Fruit fly (Drosophila melanogaster) whole organism, prepupa: Measurements from ENCODE around the gene bdl.

Experiments used
- Blimp-1 ChIP-seq: fragments of 200-800 bp; sonication (Bioruptor generic); optimal IDR thresholded peaks from 3 replicates; lab custom pipeline; 2017; ENCODE audit warnings: missing biosample characterization, missing genetic modification characterization, mild to moderate bottlenecking, moderate library complexity, missing genetic modification reagents
- CG10631 ChIP-seq: fragments of 200-800 bp; sonication (Bioruptor generic); optimal IDR thresholded peaks from 2 replicates; lab custom pipeline; 2016; ENCODE audit warnings: missing biosample characterization, missing genetic modification characterization
- CG10669 ChIP-seq: fragments of 200-800 bp; sonication (Bioruptor generic); optimal IDR thresholded peaks from 3 replicates; lab custom pipeline; 2018; ENCODE audit warnings: missing biosample characterization, mild to moderate bottlenecking, missing genetic modification characterization, moderate library complexity
- CG11294 ChIP-seq: fragments of 200-800 bp; sonication (Bioruptor generic); IDR thresholded peaks from 2 replicates; pipeline ENCODE4 v1.3.6; 2022; ENCODE audit warnings: missing biosample characterization, missing genetic modification characterization
- CG11762 ChIP-seq: fragments of 200-800 bp; sonication (Bioruptor generic); optimal IDR thresholded peaks from 3 replicates; lab custom pipeline; 2016; ENCODE audit warnings: missing biosample characterization, missing genetic modification characterization; ENCODE audit not compliant: insufficient read depth
- CG15336 ChIP-seq: fragments of 200-800 bp; sonication (Bioruptor generic); IDR thresholded peaks from 2 replicates; pipeline ENCODE4 v1.3.6; 2022; ENCODE audit warnings: missing biosample characterization, missing genetic modification characterization
- CG1621 ChIP-seq: fragments of 200-800 bp; sonication (Bioruptor generic); optimal IDR thresholded peaks from 3 replicates; lab custom pipeline; 2018; ENCODE audit warnings: missing biosample characterization, mild to moderate bottlenecking, missing genetic modification characterization
- CG16779 ChIP-seq: fragments of 200-800 bp; sonication (Bioruptor generic); optimal IDR thresholded peaks from 3 replicates; lab custom pipeline; 2017; ENCODE audit warnings: missing biosample characterization, mild to moderate bottlenecking, missing genetic modification characterization
- CG31627 ChIP-seq: fragments of 200-800 bp; sonication (Bioruptor generic); optimal IDR thresholded peaks from 3 replicates; lab custom pipeline; 2016; ENCODE audit warnings: missing biosample characterization, missing genetic modification characterization
- CG32006 ChIP-seq: fragments of 200-800 bp; sonication (Bioruptor generic); optimal IDR thresholded peaks from 3 replicates; lab custom pipeline; 2017; ENCODE audit warnings: missing biosample characterization, mild to moderate bottlenecking, missing genetic modification characterization
- CG34406 ChIP-seq: fragments of 200-800 bp; sonication (Bioruptor generic); optimal IDR thresholded peaks from 3 replicates; lab custom pipeline; 2016; ENCODE audit warnings: missing biosample characterization, missing genetic modification characterization
- CG4318 ChIP-seq: fragments of 200-800 bp; sonication (Bioruptor generic); optimal IDR thresholded peaks from 3 replicates; lab custom pipeline; 2017; ENCODE audit warnings: missing biosample characterization, mild to moderate bottlenecking, missing genetic modification characterization
- CG6163 ChIP-seq: fragments of 200-800 bp; sonication (Bioruptor generic); IDR thresholded peaks from 3 replicates; pipeline ENCODE4 v1.3.6; 2022; ENCODE audit warnings: missing biosample characterization, missing genetic modification characterization
- CG6808 ChIP-seq: fragments of 200-800 bp; sonication (Bioruptor generic); optimal IDR thresholded peaks from 3 replicates; lab custom pipeline; 2017; ENCODE audit warnings: missing biosample characterization, missing genetic modification characterization, mild to moderate bottlenecking, moderate library complexity, missing genetic modification reagents
- CG7368 ChIP-seq: fragments of 200-800 bp; sonication (Bioruptor generic); optimal IDR thresholded peaks from 3 replicates; lab custom pipeline; 2016; ENCODE audit warnings: missing biosample characterization, missing genetic modification characterization
- CG8119 ChIP-seq: fragments of 200-800 bp; sonication (Bioruptor generic); IDR thresholded peaks from 3 replicates; pipeline ENCODE4 v1.3.6; 2022; ENCODE audit warnings: missing biosample characterization, missing genetic modification characterization
- CG8319 ChIP-seq: fragments of 200-800 bp; sonication (Bioruptor generic); optimal IDR thresholded peaks from 3 replicates; lab custom pipeline; 2016; ENCODE audit warnings: missing biosample characterization, missing genetic modification characterization
- CG8632 ChIP-seq: fragments of 200-800 bp; sonication (Bioruptor generic); optimal IDR thresholded peaks from 3 replicates; lab custom pipeline; 2016; ENCODE audit warnings: missing biosample characterization, missing genetic modification characterization
- CG9139 ChIP-seq: fragments of 200-800 bp; sonication (Bioruptor generic); optimal IDR thresholded peaks from 3 replicates; lab custom pipeline; 2017; ENCODE audit warnings: missing biosample characterization, mild to moderate bottlenecking, missing genetic modification characterization
- Eip75B ChIP-seq: fragments of 200-800 bp; sonication (Bioruptor generic); optimal IDR thresholded peaks from 3 replicates; lab custom pipeline; 2016; ENCODE audit warnings: missing biosample characterization, missing genetic modification characterization
- Eip78C ChIP-seq: fragments of 200-800 bp; sonication (Bioruptor generic); peaks from one replicate; lab custom pipeline; 2016; ENCODE audit warnings: missing biosample characterization, missing genetic modification characterization
- Eip93F ChIP-seq: fragments of 200-800 bp; sonication (Bioruptor generic); optimal IDR thresholded peaks from 2 replicates; lab custom pipeline; 2016; ENCODE audit warnings: missing biosample characterization, mild to moderate bottlenecking, missing genetic modification characterization
- Ets21C ChIP-seq: fragments of 200-800 bp; sonication (Bioruptor generic); optimal IDR thresholded peaks from 3 replicates; lab custom pipeline; 2016; ENCODE audit warnings: missing biosample characterization, missing genetic modification characterization
- Ets96B ChIP-seq: fragments of 200-800 bp; optimal IDR thresholded peaks from 2 replicates; lab custom pipeline; 2019; ENCODE audit warnings: missing biosample characterization, mild to moderate bottlenecking, missing genetic modification characterization, moderate library complexity
- Gug ChIP-seq: fragments of 200-800 bp; sonication (Bioruptor generic); IDR thresholded peaks from 2 replicates; pipeline ENCODE4 v1.3.6; 2022; ENCODE audit warnings: missing biosample characterization, missing genetic modification characterization
- Hr4 ChIP-seq: fragments of 200-800 bp; sonication (Bioruptor generic); optimal IDR thresholded peaks from 3 replicates; lab custom pipeline; 2016; ENCODE audit warnings: missing biosample characterization, missing genetic modification characterization
- Lpt ChIP-seq: fragments of 200-800 bp; sonication (Bioruptor generic); optimal IDR thresholded peaks from 3 replicates; lab custom pipeline; 2016; ENCODE audit warnings: missing biosample characterization, missing genetic modification characterization
- OdsH ChIP-seq: fragments of 200-800 bp; sonication (Bioruptor generic); optimal IDR thresholded peaks from 3 replicates; lab custom pipeline; 2016; ENCODE audit warnings: missing biosample characterization, missing genetic modification characterization
- Smox ChIP-seq: fragments of 200-800 bp; sonication (Bioruptor generic); optimal IDR thresholded peaks from 3 replicates; lab custom pipeline; 2016; ENCODE audit warnings: missing biosample characterization, missing genetic modification characterization
- Sox14 ChIP-seq: fragments of 200-800 bp; sonication (Bioruptor generic); optimal IDR thresholded peaks from 3 replicates; lab custom pipeline; 2016; ENCODE audit warnings: missing biosample characterization, missing genetic modification characterization
- Sox15 ChIP-seq: fragments of 200-800 bp; sonication (Bioruptor generic); optimal IDR thresholded peaks from 3 replicates; lab custom pipeline; 2016; ENCODE audit warnings: missing biosample characterization, missing genetic modification characterization
- achi ChIP-seq: fragments of 200-800 bp; sonication (Bioruptor generic); optimal IDR thresholded peaks from 3 replicates; lab custom pipeline; 2016; ENCODE audit warnings: missing biosample characterization, missing genetic modification characterization
- acj6 ChIP-seq: fragments of 200-800 bp; sonication (Bioruptor generic); optimal IDR thresholded peaks from 3 replicates; lab custom pipeline; 2016; ENCODE audit warnings: missing biosample characterization, missing genetic modification characterization
- cyc ChIP-seq: fragments of 200-800 bp; sonication (Bioruptor generic); optimal IDR thresholded peaks from 3 replicates; lab custom pipeline; 2016; ENCODE audit warnings: missing biosample characterization, missing genetic modification characterization
- dac ChIP-seq: fragments of 200-800 bp; sonication (Bioruptor generic); optimal IDR thresholded peaks from 2 replicates; lab custom pipeline; 2017; ENCODE audit warnings: missing biosample characterization, mild to moderate bottlenecking, missing genetic modification characterization
- dsx ChIP-seq: fragments of 200-800 bp; optimal IDR thresholded peaks from 3 replicates; lab custom pipeline; 2019; ENCODE audit warnings: missing biosample characterization, mild to moderate bottlenecking, missing genetic modification characterization, moderate library complexity; ENCODE audit not compliant: poor library complexity, severe bottlenecking
- eg ChIP-seq: fragments of 200-800 bp; sonication (Bioruptor generic); IDR thresholded peaks from 3 replicates; pipeline ENCODE4 v1.3.6; 2022; ENCODE audit warnings: missing biosample characterization, missing genetic modification characterization
- esn ChIP-seq: fragments of 200-800 bp; sonication (Bioruptor generic); optimal IDR thresholded peaks from 2 replicates; lab custom pipeline; 2016; ENCODE audit warnings: missing biosample characterization, mild to moderate bottlenecking, missing genetic modification characterization, moderate library complexity
- fd59A ChIP-seq: fragments of 200-800 bp; sonication (Bioruptor generic); optimal IDR thresholded peaks from 2 replicates; lab custom pipeline; 2017; ENCODE audit warnings: missing biosample characterization, mild to moderate bottlenecking, missing genetic modification characterization, missing genetic modification reagents
- spab ChIP-seq: fragments of 200-800 bp; sonication (Bioruptor generic); optimal IDR thresholded peaks from 2 replicates; lab custom pipeline; 2017; ENCODE audit warnings: missing biosample characterization, mild to moderate bottlenecking, missing genetic modification characterization, missing genetic modification reagents
- topi ChIP-seq: fragments of 200-800 bp; sonication (Bioruptor generic); optimal IDR thresholded peaks from 3 replicates; lab custom pipeline; 2016; ENCODE audit warnings: missing biosample characterization, missing genetic modification characterization
- vri ChIP-seq: fragments of 200-800 bp; sonication (Bioruptor generic); optimal IDR thresholded peaks from 3 replicates; lab custom pipeline; 2016; ENCODE audit warnings: missing biosample characterization, mild to moderate bottlenecking, missing genetic modification characterization

The bdl gene

dm6 chr2L:4324254-4324653, at the start of gene bdl:
bdl (plus strand) TSS chr2L:4324554.
- TF ChIP-seq CG15336 (GFP tag; lab: Robert Waterston, UW), result 0 out of 2 replicates have a peak, but pooled peaks have one; percentile 17
- TF ChIP-seq eg, result 0 out of 3 replicates have a peak, but pooled peaks have one; percentile 20
- no peak for TF ChIP-seq CG6808 (GFP tag; lab: Kevin White, UChicago)
- no peak for TF ChIP-seq CG34406 (GFP tag; lab: Kevin White, UChicago)
- no peak for TF ChIP-seq CG32006 (GFP tag; lab: Kevin White, UChicago)

dm6 chr2L:4281224-4281623, 43.1 kb upstream of the bdl start, which contains the start of gene Art2:
Art2 (minus strand) TSS chr2L:4281324.
- no peak for TF ChIP-seq CG9139 (GFP tag; lab: Kevin White, UChicago)
- no peak for TF ChIP-seq Eip75B (GFP tag; lab: Kevin White, UChicago)
- no peak for TF ChIP-seq CG16779 (tag; lab: Kevin White, UChicago)
- TF ChIP-seq Lpt (GFP tag; lab: Kevin White, UChicago), result no peak
- no peak for TF ChIP-seq Eip78C (GFP tag; lab: Kevin White, UChicago)
- TF ChIP-seq spab (GFP tag; lab: Kevin White, UChicago), result no peak
- no peak for TF ChIP-seq Blimp-1
- TF ChIP-seq CG11294, result no peak
- TF ChIP-seq acj6 (GFP tag; lab: Kevin White, UChicago), result no peak
- TF ChIP-seq, all 60 proteins: peak for 0

- no peak for TF ChIP-seq Lpt (GFP tag; lab: Kevin White, UChicago)
- TF ChIP-seq CG4318, result no peak
These were observed 42.5 kb upstream of the bdl start for dm6 chr2L:4281810-4282209.

dm6 chr2L:4282339-4282680, 42.0 kb upstream of the bdl start:
- no peak for TF ChIP-seq cyc
- TF ChIP-seq CG8319 (GFP tag; lab: Kevin White, UChicago), result no peak
- TF ChIP-seq CG6163 (GFP tag; lab: Robert Waterston, UW), result no peak
- TF ChIP-seq CG16779 (tag; lab: Kevin White, UChicago), result no peak
- TF ChIP-seq fd59A (GFP tag; lab: Kevin White, UChicago), result no peak
- TF ChIP-seq CG6808 (GFP tag; lab: Kevin White, UChicago), result no peak
- no peak for TF ChIP-seq CG9139 (GFP tag; lab: Kevin White, UChicago)
- TF ChIP-seq Blimp-1, result no peak
- no peak for TF ChIP-seq CG34406 (GFP tag; lab: Kevin White, UChicago)
- no peak for TF ChIP-seq CG31627
- no peak for TF ChIP-seq CG11762 (GFP tag; lab: Kevin White, UChicago)
- no peak for TF ChIP-seq CG11294

- peak; percentile 94 for TF ChIP-seq CG10631
- peak; percentile 90 for TF ChIP-seq CG6163 (GFP tag; lab: Robert Waterston, UW)
- TF ChIP-seq CG8632 (GFP tag; lab: Kevin White, UChicago), result peak; percentile 88
- TF ChIP-seq CG8119 (GFP tag; lab: Robert Waterston, UW), result peak; percentile 80
- TF ChIP-seq cyc, result peak; percentile 96
- TF ChIP-seq CG10669 (GFP tag; lab: Kevin White, UChicago), result peak; percentile 88
- TF ChIP-seq OdsH (GFP tag; lab: Kevin White, UChicago), result peak; percentile 92
- peak; percentile 96 for TF ChIP-seq Smox
- TF ChIP-seq Eip93F, result peak; percentile 86
- peak; percentile 93 for TF ChIP-seq achi (GFP tag; lab: Kevin White, UChicago)
- peak; percentile 93 for TF ChIP-seq CG34406 (GFP tag; lab: Kevin White, UChicago)
- TF ChIP-seq Sox14 (GFP tag; lab: Kevin White, UChicago), result peak; percentile 94
- TF ChIP-seq CG7368 (GFP tag; lab: Kevin White, UChicago), result peak; percentile 90
- peak; percentile 67 for TF ChIP-seq Gug (GFP tag; lab: Robert Waterston, UW)
- peak; percentile 97 for TF ChIP-seq esn (GFP tag; lab: Kevin White, UChicago)
- peak; percentile 41 for TF ChIP-seq dac
- peak; percentile 84 for TF ChIP-seq dsx
- TF ChIP-seq Ets21C, result peak; percentile 92
- peak; percentile 92 for TF ChIP-seq Ets96B (tag; lab: Kevin White, UChicago)
- TF ChIP-seq vri (GFP tag; lab: Kevin White, UChicago), result peak; percentile 93
- TF ChIP-seq Sox15 (GFP tag; lab: Kevin White, UChicago), result peak; percentile 87
- peak; percentile 87 for TF ChIP-seq CG1621 (tag; lab: Kevin White, UChicago)
- TF ChIP-seq topi (GFP tag; lab: Kevin White, UChicago), result peak; percentile 96
- TF ChIP-seq CG6808 (GFP tag; lab: Kevin White, UChicago), result peak; percentile 88
- peak; percentile 72 for TF ChIP-seq Hr4
- peak; percentile 79 for TF ChIP-seq CG32006 (GFP tag; lab: Kevin White, UChicago)
- TF ChIP-seq Blimp-1, result peak; percentile 63
These were observed 41.5 kb upstream of the bdl start, which contains the start of gene tutl for dm6 chr2L:4282681-4283343. tutl (plus strand) TSS chr2L:4283148.
